Fruit fly (Drosophila melanogaster) whole organism, wandering third instar larva: ENCODE results near the gene Der-2.

ENCODE experiments used
- Abd-B ChIP-seq: fragments of >200 bp; optimal IDR thresholded peaks from 2 replicates; lab custom pipeline; 2017; ENCODE audit warnings: missing biosample characterization, missing genetic modification characterization
- CG9705 ChIP-seq: fragments of 200-800 bp; sonication (Bioruptor generic); optimal IDR thresholded peaks from 2 replicates; lab custom pipeline; 2018; ENCODE audit warnings: missing biosample characterization, mild to moderate bottlenecking, missing genetic modification characterization
- CrebA ChIP-seq: fragments of 200-800 bp; sonication (Bioruptor generic); optimal IDR thresholded peaks from 2 replicates; lab custom pipeline; 2016; ENCODE audit warnings: missing biosample characterization, mild to moderate bottlenecking, missing genetic modification characterization, borderline replicate concordance
- Dif ChIP-seq: fragments of 200-275, 200-300 bp; sonication (Bioruptor generic); optimal IDR thresholded peaks from 2 replicates; lab custom pipeline; 2018; ENCODE audit warnings: missing biosample characterization, missing genetic modification characterization; ENCODE audit not compliant: partially characterized antibody
- HLH106 ChIP-seq: fragments of 200-800 bp; optimal IDR thresholded peaks from 3 replicates; lab custom pipeline; 2019; ENCODE audit warnings: missing biosample characterization, mild to moderate bottlenecking, missing genetic modification characterization, moderate library complexity
- Hnf4 ChIP-seq: fragments of 200-800 bp; sonication (Bioruptor generic); optimal IDR thresholded peaks from 2 replicates; lab custom pipeline; 2016; ENCODE audit warnings: missing biosample characterization, mild to moderate bottlenecking, missing genetic modification characterization
- Hr78 ChIP-seq: fragments of >200 bp; optimal IDR thresholded peaks from 2 replicates; lab custom pipeline; 2017; ENCODE audit warnings: missing biosample characterization, missing genetic modification characterization
- Hr83 ChIP-seq: fragments of 200-300 bp; sonication (Bioruptor generic); optimal IDR thresholded peaks from 2 replicates; lab custom pipeline; 2016; ENCODE audit warnings: missing biosample characterization, mild to moderate bottlenecking, missing genetic modification characterization, moderate library complexity; ENCODE audit not compliant: poor library complexity, severe bottlenecking
- Jra ChIP-seq: sonication (Bioruptor generic); optimal IDR thresholded peaks from 2 replicates; lab custom pipeline; 2016; ENCODE audit warnings: missing biosample characterization, missing genetic modification characterization
- Mio ChIP-seq: sonication (Bioruptor generic); optimal IDR thresholded peaks from 2 replicates; lab custom pipeline; 2016; ENCODE audit warnings: missing biosample characterization, missing genetic modification characterization
- Myc ChIP-seq: fragments of >200 bp; optimal IDR thresholded peaks from 2 replicates; lab custom pipeline; 2017
- N ChIP-seq: fragments of >200 bp; optimal IDR thresholded peaks from 2 replicates; lab custom pipeline; 2018; ENCODE audit warnings: missing biosample characterization, missing external identifiers, missing genetic modification characterization
- OdsH ChIP-seq: fragments of 200-800 bp; sonication (Bioruptor generic); optimal IDR thresholded peaks from 2 replicates; lab custom pipeline; 2016; ENCODE audit warnings: missing biosample characterization, mild to moderate bottlenecking, missing genetic modification characterization
- Rel ChIP-seq, 2 experiments: fragments of 200-800 bp; sonication (Bioruptor generic) in 1 of 2; optimal IDR thresholded peaks; 2 replicates in 1 of 2; 3 replicates in 1 of 2; lab custom pipeline; 2016 to 2019; ENCODE audit warnings: mild to moderate bottlenecking in 2 of 2, missing biosample characterization in 2 of 2, missing genetic modification characterization in 2 of 2, moderate library complexity in 1 of 2
- Vsx2 ChIP-seq: fragments of 200-300, 225-300 bp; sonication (Bioruptor generic); optimal IDR thresholded peaks from 2 replicates; lab custom pipeline; 2018; ENCODE audit warnings: missing biosample characterization, missing genetic modification characterization; ENCODE audit not compliant: partially characterized antibody
- br ChIP-seq: fragments of 200-800 bp; sonication (Bioruptor generic); optimal IDR thresholded peaks from 2 replicates; lab custom pipeline; 2016; ENCODE audit warnings: missing biosample characterization, missing genetic modification characterization
- dmrt93B ChIP-seq: fragments of 200-800 bp; sonication (Bioruptor generic); optimal IDR thresholded peaks from 2 replicates; lab custom pipeline; 2018; ENCODE audit warnings: missing biosample characterization, mild to moderate bottlenecking, missing genetic modification characterization
- dsf ChIP-seq: sonication (Bioruptor generic); optimal IDR thresholded peaks from 2 replicates; lab custom pipeline; 2016; ENCODE audit warnings: missing biosample characterization, missing genetic modification characterization, borderline replicate concordance
- ey ChIP-seq: fragments of 200-800 bp; sonication (Bioruptor generic); optimal IDR thresholded peaks from 2 replicates; lab custom pipeline; 2016; ENCODE audit warnings: missing biosample characterization, missing genetic modification characterization
- foxo ChIP-seq, 2 experiments: fragments of 200-800 bp; sonication (Bioruptor generic); optimal IDR thresholded peaks; 2 replicates in 1 of 2; 3 replicates in 1 of 2; lab custom pipeline; 2016 to 2017; ENCODE audit warnings: missing biosample characterization in 2 of 2, missing genetic modification characterization in 2 of 2
- fru ChIP-seq: fragments of 200-800 bp; sonication (Bioruptor generic); optimal IDR thresholded peaks from 3 replicates; lab custom pipeline; 2016; ENCODE audit warnings: missing biosample characterization, mild to moderate bottlenecking, missing genetic modification characterization
- h ChIP-seq: fragments of 200-800 bp; sonication (Bioruptor generic); optimal IDR thresholded peaks from 3 replicates; lab custom pipeline; 2016; ENCODE audit warnings: missing biosample characterization, mild to moderate bottlenecking, missing genetic modification characterization
- jim ChIP-seq: fragments of 175-275, 200-325 bp; sonication (Bioruptor generic); optimal IDR thresholded peaks from 2 replicates; lab custom pipeline; 2016; ENCODE audit warnings: missing biosample characterization, mild to moderate bottlenecking, missing genetic modification characterization
- lola ChIP-seq: fragments of >200 bp; optimal IDR thresholded peaks from 2 replicates; lab custom pipeline; 2017; ENCODE audit warnings: missing biosample characterization, missing genetic modification characterization
- pan ChIP-seq: fragments of >200 bp; optimal IDR thresholded peaks from 2 replicates; lab custom pipeline; 2017
- psq ChIP-seq: fragments of 200-800 bp; sonication (Bioruptor generic); optimal IDR thresholded peaks from 3 replicates; lab custom pipeline; 2017; ENCODE audit warnings: missing biosample characterization, mild to moderate bottlenecking, missing genetic modification characterization, moderate library complexity
- rgr ChIP-seq: fragments of 200-800 bp; sonication (Bioruptor generic); optimal IDR thresholded peaks from 3 replicates; lab custom pipeline; 2016; ENCODE audit warnings: missing biosample characterization, mild to moderate bottlenecking, missing genetic modification characterization
- sage ChIP-seq: fragments of 200-800 bp; sonication (Bioruptor generic); optimal IDR thresholded peaks from 2 replicates; lab custom pipeline; 2016; ENCODE audit warnings: missing biosample characterization, mild to moderate bottlenecking, missing genetic modification characterization
- sv ChIP-seq: fragments of 200-800 bp; sonication (Bioruptor generic); optimal IDR thresholded peaks from 3 replicates; lab custom pipeline; 2016; ENCODE audit warnings: missing biosample characterization, missing genetic modification characterization
- tai ChIP-seq: sonication (Bioruptor generic); optimal IDR thresholded peaks from 2 replicates; lab custom pipeline; 2016; ENCODE audit warnings: missing biosample characterization, missing genetic modification characterization
- woc ChIP-seq: sonication (Bioruptor generic); optimal IDR thresholded peaks from 2 replicates; lab custom pipeline; 2016; ENCODE audit warnings: missing biosample characterization, mild to moderate bottlenecking, missing genetic modification characterization

Gene Der-2

dm6 chr3R:16504541-16504940 lies 20.5 kb upstream of the Der-2 start:
- TF ChIP-seq tai (GFP tag; lab: Kevin White, UChicago) = no peak
- no peak for TF ChIP-seq lola (GFP tag; lab: Kevin White, UChicago)
- TF ChIP-seq sage (GFP tag; lab: Kevin White, UChicago) = no peak
- TF ChIP-seq Hnf4 (GFP tag; lab: Kevin White, UChicago) = no peak
- no peak for TF ChIP-seq Abd-B (GFP tag; lab: Kevin White, UChicago)
- no peak for TF ChIP-seq HLH106 (tag; lab: Kevin White, UChicago)
- no peak for TF ChIP-seq Dif (GFP tag; lab: Kevin White, UChicago)
- TF ChIP-seq woc (GFP tag; lab: Kevin White, UChicago) = no peak
- TF ChIP-seq Myc (lab: Kevin White, UChicago) = no peak
- TF ChIP-seq br (GFP tag; lab: Kevin White, UChicago) = no peak
- no peak for TF ChIP-seq dmrt93B
- TF ChIP-seq pan (lab: Kevin White, UChicago) = no peak
- no peak for TF ChIP-seq Mio (GFP tag; lab: Kevin White, UChicago)
- TF ChIP-seq Hr83 (GFP tag; lab: Kevin White, UChicago) = no peak
- no peak for TF ChIP-seq sv (GFP tag; lab: Kevin White, UChicago)
- no peak for TF ChIP-seq CG9705 (GFP tag; lab: Kevin White, UChicago)
- no peak for TF ChIP-seq OdsH (GFP tag; lab: Kevin White, UChicago)
- TF ChIP-seq Hr78 (GFP tag; lab: Kevin White, UChicago) = no peak

DNA sequence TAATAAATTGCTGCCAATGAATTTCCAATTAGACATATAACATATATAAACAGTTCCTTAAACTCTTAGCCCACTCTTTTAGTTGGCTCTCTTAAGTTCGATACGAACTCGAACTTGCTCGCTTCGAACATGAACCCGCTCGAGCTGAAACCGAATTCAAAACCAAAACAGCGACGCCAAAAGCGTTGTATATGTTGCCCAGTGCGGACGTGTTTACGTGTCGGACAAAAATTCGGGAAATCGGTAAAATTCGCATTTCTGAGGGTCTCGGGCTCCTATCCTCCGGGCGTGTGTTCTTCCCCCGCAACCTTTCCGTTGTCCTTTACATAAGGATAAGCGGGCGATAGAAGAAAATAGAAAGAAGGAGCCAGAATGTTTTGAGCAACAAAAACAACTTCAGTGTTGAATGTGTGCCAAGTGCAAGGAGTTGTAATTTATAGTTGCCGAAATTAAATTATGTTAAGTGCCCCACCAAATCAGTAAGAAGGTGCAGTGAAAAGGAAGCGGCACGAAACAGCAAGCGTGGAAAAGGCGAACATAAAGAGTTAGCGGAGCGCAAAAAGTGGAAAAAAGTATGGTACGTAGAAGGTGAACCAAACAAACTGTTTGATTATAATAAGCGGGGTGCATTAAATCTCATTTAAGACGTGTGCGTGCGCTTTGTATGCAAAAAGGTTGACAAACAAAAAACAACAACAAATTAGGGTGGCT lies 18.7 kb upstream of the Der-2 start, which contains the start of gene CG42342:
Gene CG42342, plus strand, starts transcription at position 176 of the 711 bp plus-strand sequence.
- TF ChIP-seq ey (GFP tag; lab: Kevin White, UChicago) (no peak), psq (GFP tag; lab: Kevin White, UChicago) (peak; percentile 60), lola (GFP tag; lab: Kevin White, UChicago) (no peak), Vsx2 (GFP tag; lab: Kevin White, UChicago) (peak; percentile 10)

dm6 chr3R:16500919-16501851 lies 17.2 kb upstream of the Der-2 start, which contains the start of gene Decay:
Gene Decay, minus strand, starts transcription at chr3R:16501050.
- TF ChIP-seq h (peak; percentile 28), Hr83 (GFP tag; lab: Kevin White, UChicago) (no peak), lola (GFP tag; lab: Kevin White, UChicago) (no peak), br (GFP tag; lab: Kevin White, UChicago) (peak; percentile 8), ey (GFP tag; lab: Kevin White, UChicago) (peak; percentile 16), CrebA (no peak), sage (GFP tag; lab: Kevin White, UChicago) (no peak), Myc (lab: Kevin White, UChicago) (no peak), Hnf4 (GFP tag; lab: Kevin White, UChicago) (peak; percentile 26), fru (GFP tag; lab: Kevin White, UChicago) (peak; percentile 47), N (GFP tag; lab: Kevin White, UChicago) (no peak), foxo (GFP tag; optimal IDR thresholded peaks at IDR 0.05; lab: Kevin White, UChicago) (peak in 1 of 2 experiments; percentile 28), Rel (GFP tag; optimal IDR thresholded peaks at IDR 0.05; lab: Kevin White, UChicago) (no peak), Rel (tag; optimal IDR thresholded peaks at IDR 0.05; lab: Kevin White, UChicago) (no peak), Vsx2 (GFP tag; lab: Kevin White, UChicago) (peak; percentile 90), rgr (peak; percentile 40), OdsH (GFP tag; lab: Kevin White, UChicago) (peak; percentile 28), jim (GFP tag; lab: Kevin White, UChicago) (no peak)

dm6 chr3R:16498859-16499258 lies 14.8 kb upstream of the Der-2 start, which contains the start of gene Gr89a:
Gene Gr89a, minus strand, starts transcription at chr3R:16498959.
- TF ChIP-seq Myc (lab: Kevin White, UChicago) = no peak
- TF ChIP-seq dsf = no peak
- TF ChIP-seq Jra (GFP tag; lab: Kevin White, UChicago) = no peak
- TF ChIP-seq h = no peak
- TF ChIP-seq foxo (GFP tag; optimal IDR thresholded peaks at IDR 0.05; lab: Kevin White, UChicago) = no peak
- no peak for TF ChIP-seq jim (GFP tag; lab: Kevin White, UChicago)
- no peak for TF ChIP-seq Mio (GFP tag; lab: Kevin White, UChicago)
- TF ChIP-seq ey (GFP tag; lab: Kevin White, UChicago) = no peak
- no peak for TF ChIP-seq sv (GFP tag; lab: Kevin White, UChicago)
- TF ChIP-seq woc (GFP tag; lab: Kevin White, UChicago) = no peak
- no peak for TF ChIP-seq Hr78 (GFP tag; lab: Kevin White, UChicago)
